Worm (Caenorhabditis elegans) whole organism, young adult: Measurements from ENCODE around the gene Y110A2AL.5.
A peak's percentile ranks its signal among the peaks of the same experiment; 100 is the strongest.

Source experiments
- C06A6.2 ChIP-seq: fragments of 200-800 bp; sonication (Bioruptor generic); conservative IDR thresholded peaks from 2 replicates; pipeline ENCODE4 v1.3.6; 2022; ENCODE audit warnings: missing genetic modification characterization, missing compliant biosample characterization
- D2030.7 ChIP-seq: fragments of 200-800 bp; sonication (Bioruptor generic); IDR thresholded peaks from 2 replicates; pipeline ENCODE4 v1.3.6; 2022; ENCODE audit warnings: missing genetic modification reagents, missing genetic modification characterization, missing compliant biosample characterization
- F10E7.11 ChIP-seq: sonication (generic microtip); optimal IDR thresholded peaks from 2 replicates; lab custom pipeline; 2017; ENCODE audit warnings: mild to moderate bottlenecking, missing genetic modification characterization, moderate library complexity, missing compliant biosample characterization
- F39B2.1 ChIP-seq: fragments of 200-800 bp; sonication (Bioruptor generic); IDR thresholded peaks from 2 replicates; pipeline ENCODE4 v1.3.6; 2022; ENCODE audit warnings: missing genetic modification reagents, missing genetic modification characterization, missing compliant biosample characterization
- F49E8.2 ChIP-seq: sonication (generic microtip); optimal IDR thresholded peaks from 3 replicates; lab custom pipeline; 2017; ENCODE audit warnings: missing genetic modification characterization, mild to moderate bottlenecking, missing compliant biosample characterization, antibody characterized with exemption, moderate library complexity; ENCODE audit not compliant: insufficient read depth
- Y56A3A.18 ChIP-seq: fragments of 200-800 bp; sonication (Bioruptor generic); IDR thresholded peaks from 2 replicates; pipeline ENCODE4 v1.3.6; 2022; ENCODE audit warnings: missing genetic modification reagents, missing genetic modification characterization, missing compliant biosample characterization
- Y95B8A.8 ChIP-seq: fragments of 200-800 bp; sonication (Bioruptor generic); IDR thresholded peaks from 2 replicates; pipeline ENCODE4 v1.3.6; 2022; ENCODE audit warnings: missing genetic modification reagents, missing genetic modification characterization, missing compliant biosample characterization
- ama-1 ChIP-seq, 3 experiments: fragments of 150-350 bp in 1 of 3; sonication (generic microtip) in 2 of 3; optimal IDR thresholded peaks; 2 replicates each; lab custom pipeline; 2014 to 2018; ENCODE audit warnings: missing biosample characterization in 2 of 3, missing genetic modification characterization in 2 of 3, missing genetic modification reagents in 2 of 3
- aptf-2 ChIP-seq: fragments of 200-800 bp; sonication (Bioruptor generic); conservative IDR thresholded peaks from 2 replicates; pipeline ENCODE4 v1.3.6; 2022; ENCODE audit warnings: missing genetic modification reagents, missing genetic modification characterization, missing compliant biosample characterization
- atf-7 ChIP-seq: sonication (generic microtip); optimal IDR thresholded peaks from 2 replicates; lab custom pipeline; 2017; ENCODE audit warnings: mild to moderate bottlenecking, missing genetic modification characterization, missing compliant biosample characterization
- attf-3 ChIP-seq: fragments of 200-800 bp; sonication (Bioruptor generic); conservative IDR thresholded peaks from 2 replicates; pipeline ENCODE4 v1.3.6; 2022; ENCODE audit warnings: missing genetic modification reagents, missing genetic modification characterization, missing compliant biosample characterization
- attf-5 ChIP-seq: fragments of 200-800 bp; sonication (Bioruptor generic); optimal IDR thresholded peaks from 2 replicates; lab custom pipeline; 2018; ENCODE audit warnings: mild to moderate bottlenecking, missing genetic modification characterization, missing compliant biosample characterization
- bed-1 ChIP-seq: fragments of 200-800 bp; sonication (Bioruptor generic); IDR thresholded peaks from 2 replicates; pipeline ENCODE4 v1.3.6; 2022; ENCODE audit warnings: missing genetic modification reagents, missing genetic modification characterization, missing compliant biosample characterization
- cebp-1 ChIP-seq, 2 experiments: fragments of 200-800 bp in 1 of 2; sonication (Bioruptor generic) in 1 of 2; sonication (generic microtip) in 1 of 2; IDR thresholded peaks in 1 of 2; optimal IDR thresholded peaks in 1 of 2; 2 replicates each; pipeline versions ENCODE4 v1.3.6 to Lab custom; 2017 to 2022; ENCODE audit warnings: missing compliant biosample characterization in 2 of 2, missing genetic modification characterization in 2 of 2, mild to moderate bottlenecking in 1 of 2, missing genetic modification reagents in 1 of 2, moderate library complexity in 1 of 2
- ceh-91 ChIP-seq: fragments of 200-800 bp; sonication (Bioruptor generic); IDR thresholded peaks from 2 replicates; pipeline ENCODE4 v1.3.6; 2022; ENCODE audit warnings: missing genetic modification reagents, missing genetic modification characterization, missing compliant biosample characterization
- egrh-3 ChIP-seq: fragments of 200-800 bp; sonication (Bioruptor generic); IDR thresholded peaks from 2 replicates; pipeline ENCODE4 v1.3.6; 2022; ENCODE audit warnings: missing genetic modification reagents, missing genetic modification characterization, missing compliant biosample characterization
- ekl-4 ChIP-seq: fragments of 200-800 bp; sonication (Bioruptor generic); IDR thresholded peaks from 2 replicates; pipeline ENCODE4 v1.3.6; 2022; ENCODE audit warnings: missing genetic modification reagents, missing genetic modification characterization, missing compliant biosample characterization
- ets-4 ChIP-seq: fragments of 200-800 bp; sonication (Bioruptor generic); optimal IDR thresholded peaks from 2 replicates; lab custom pipeline; 2018; ENCODE audit warnings: mild to moderate bottlenecking, missing genetic modification characterization, missing compliant biosample characterization
- gei-17 ChIP-seq: fragments of 200-800 bp; sonication (Bioruptor generic); optimal IDR thresholded peaks from 2 replicates; lab custom pipeline; 2018; ENCODE audit warnings: mild to moderate bottlenecking, missing genetic modification characterization, missing compliant biosample characterization
- him-1 ChIP-seq: sonication (generic microtip); optimal IDR thresholded peaks from 2 replicates; lab custom pipeline; 2016; ENCODE audit warnings: missing genotype, missing genetic modification reagents, missing genetic modification characterization, missing compliant biosample characterization
- hlh-26 ChIP-seq: fragments of 200-800 bp; sonication (Bioruptor generic); conservative IDR thresholded peaks from 2 replicates; pipeline ENCODE4 v1.3.6; 2022; ENCODE audit warnings: missing genetic modification reagents, missing genetic modification characterization, missing compliant biosample characterization
- hmg-1.2 ChIP-seq: fragments of 200-800 bp; sonication (Bioruptor generic); IDR thresholded peaks from 2 replicates; pipeline ENCODE4 v1.3.6; 2022; ENCODE audit warnings: missing genetic modification reagents, missing genetic modification characterization, missing compliant biosample characterization
- lin-26 ChIP-seq: fragments of 200-800 bp; sonication (Bioruptor generic); IDR thresholded peaks from 2 replicates; pipeline ENCODE4 v1.3.6; 2022; ENCODE audit warnings: missing genetic modification reagents, missing genetic modification characterization, missing compliant biosample characterization
- lin-40 ChIP-seq: sonication (generic microtip); optimal IDR thresholded peaks from 2 replicates; lab custom pipeline; 2016; ENCODE audit warnings: missing genetic modification characterization, mild to moderate bottlenecking, missing compliant biosample characterization, missing genotype, missing genetic modification reagents
- madf-10 ChIP-seq: sonication (generic microtip); optimal IDR thresholded peaks from 2 replicates; lab custom pipeline; 2016; ENCODE audit warnings: mild to moderate bottlenecking, missing genetic modification characterization, missing compliant biosample characterization
- madf-3 ChIP-seq: fragments of 200-800 bp; sonication (Bioruptor generic); IDR thresholded peaks from 2 replicates; pipeline ENCODE4 v1.3.6; 2022; ENCODE audit warnings: missing genetic modification reagents, missing genetic modification characterization, missing compliant biosample characterization
- nhr-80 ChIP-seq: sonication (generic microtip); optimal IDR thresholded peaks from 2 replicates; lab custom pipeline; 2016; ENCODE audit warnings: missing genetic modification characterization, missing compliant biosample characterization
- nhr-90 ChIP-seq: sonication (generic microtip); optimal IDR thresholded peaks from 2 replicates; lab custom pipeline; 2016; ENCODE audit warnings: missing genotype, mild to moderate bottlenecking, missing genetic modification characterization, missing compliant biosample characterization
- repo-1 ChIP-seq: sonication (generic microtip); optimal IDR thresholded peaks from 2 replicates; lab custom pipeline; 2017; ENCODE audit warnings: mild to moderate bottlenecking, missing genetic modification characterization, missing compliant biosample characterization
- sdz-38 ChIP-seq: sonication (generic microtip); optimal IDR thresholded peaks from 2 replicates; lab custom pipeline; 2016; ENCODE audit warnings: missing genotype, missing genetic modification characterization, missing compliant biosample characterization
- snpc-1.3 ChIP-seq: sonication (generic microtip); optimal IDR thresholded peaks from 2 replicates; lab custom pipeline; 2017; ENCODE audit warnings: missing genetic modification characterization, mild to moderate bottlenecking, missing compliant biosample characterization, antibody characterized with exemption, moderate library complexity, missing genotype, missing genetic modification reagents; ENCODE audit not compliant: insufficient read depth
- unc-130 ChIP-seq: sonication (generic microtip); optimal IDR thresholded peaks from 2 replicates; lab custom pipeline; 2016; ENCODE audit warnings: missing genetic modification reagents, missing genetic modification characterization, missing compliant biosample characterization
- xnd-1 ChIP-seq: sonication (generic microtip); optimal IDR thresholded peaks from 2 replicates; lab custom pipeline; 2016; ENCODE audit warnings: missing genotype, missing genetic modification reagents, missing genetic modification characterization, missing compliant biosample characterization
- ztf-22 ChIP-seq: fragments of 200-800 bp; sonication (Bioruptor generic); optimal IDR thresholded peaks from 2 replicates; lab custom pipeline; 2018; ENCODE audit warnings: mild to moderate bottlenecking, missing genetic modification characterization, moderate library complexity, missing compliant biosample characterization

The Y110A2AL.5 gene

DNA sequence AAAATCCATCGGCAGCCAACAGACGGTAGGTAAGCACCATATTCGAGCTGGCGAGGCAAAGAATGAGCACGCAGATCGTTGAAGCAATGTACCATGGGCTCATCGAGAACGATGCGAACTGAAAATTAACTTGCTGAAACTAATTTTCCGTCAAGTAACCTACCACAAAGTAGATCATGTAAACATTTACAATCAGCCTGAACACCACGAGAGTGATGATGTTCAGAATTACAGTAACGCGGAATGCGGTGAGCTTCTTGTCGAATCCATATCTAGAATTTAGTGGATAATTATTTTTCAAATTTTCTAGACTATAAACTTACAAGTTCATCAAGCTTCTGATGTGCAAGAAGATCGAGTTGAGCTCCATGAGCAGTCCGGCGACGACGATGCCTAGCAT is 34.8 kb upstream of the Y110A2AL.5 start:
- no peak for TF ChIP-seq ceh-91
- TF ChIP-seq, all 124 proteins: peak for 0

DNA sequence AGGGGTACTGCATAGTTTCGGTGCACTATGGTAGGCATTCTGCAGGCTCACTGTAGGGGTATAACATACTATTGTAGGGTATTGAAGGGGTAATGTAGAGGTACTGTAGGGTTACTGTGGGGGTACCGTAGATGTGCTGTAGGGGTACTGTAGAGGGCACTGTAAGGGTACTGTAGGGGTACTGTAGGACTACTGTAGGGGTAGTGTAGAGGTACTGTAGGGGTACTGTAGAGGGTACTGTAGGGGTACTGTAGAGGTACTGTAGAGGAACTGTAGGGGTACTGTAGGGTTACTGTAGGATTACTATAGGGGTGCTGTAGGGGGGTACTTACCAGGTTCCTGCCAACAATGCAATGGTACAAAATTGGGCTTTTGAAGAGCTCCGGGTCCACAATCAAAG is 34.2 kb upstream of the Y110A2AL.5 start:
- TF ChIP-seq xnd-1 (tag; lab: Kevin White, UChicago) (no peak), aptf-2 (GFP tag; lab: Robert Waterston, UW) (0 out of 2 replicates have a peak, but pooled peaks have one; percentile 14)
- TF ChIP-seq, all 124 proteins: peak for 1

DNA sequence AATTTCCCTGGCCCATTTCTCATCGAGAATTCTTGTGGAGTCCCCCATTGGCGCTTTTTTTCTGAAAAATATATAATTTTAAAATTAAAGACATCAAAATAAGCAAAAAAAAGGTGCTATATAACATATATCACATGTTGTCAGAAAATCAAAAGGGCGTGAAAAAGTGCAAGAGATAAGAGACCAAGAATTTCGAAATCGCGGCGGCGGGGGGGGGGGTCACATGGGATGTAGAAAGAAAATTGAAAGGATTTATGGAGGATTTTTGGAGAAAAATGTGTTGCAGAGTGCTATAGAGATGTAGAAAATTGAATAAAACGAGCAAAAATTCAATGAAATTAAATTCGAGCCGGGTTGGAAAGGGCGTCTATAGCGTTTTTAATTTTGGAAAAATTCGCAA is 33.2 kb upstream of the Y110A2AL.5 start, which contains the start of gene K12H6.6:
TSS of gene K12H6.6 (minus strand) at position 61 of the 400 bp plus-strand sequence.
- no peak for TF ChIP-seq snpc-1.3
- no peak for TF ChIP-seq C06A6.2 (GFP tag; lab: Robert Waterston, UW)
- TF ChIP-seq nhr-80 (tag; lab: Kevin White, UChicago) = peak; percentile 1
- TF ChIP-seq attf-5 (GFP tag; lab: Kevin White, UChicago) = peak; percentile 31
- no peak for TF ChIP-seq hlh-26 (GFP tag; lab: Robert Waterston, UW)
- no peak for TF ChIP-seq nhr-90 (tag; lab: Kevin White, UChicago)
- TF ChIP-seq him-1 (tag; lab: Kevin White, UChicago) = no peak
- TF ChIP-seq egrh-3 (GFP tag; lab: Robert Waterston, UW) = peak; percentile 40; the same call in 1 of the 2 replicates
- TF ChIP-seq cebp-1 (GFP tag; IDR thresholded peaks at IDR 0.05; lab: Robert Waterston, UW) = peak; percentile 84
- TF ChIP-seq cebp-1 (tag; optimal IDR thresholded peaks at IDR 0.05; lab: Kevin White, UChicago) = peak; percentile 93

DNA sequence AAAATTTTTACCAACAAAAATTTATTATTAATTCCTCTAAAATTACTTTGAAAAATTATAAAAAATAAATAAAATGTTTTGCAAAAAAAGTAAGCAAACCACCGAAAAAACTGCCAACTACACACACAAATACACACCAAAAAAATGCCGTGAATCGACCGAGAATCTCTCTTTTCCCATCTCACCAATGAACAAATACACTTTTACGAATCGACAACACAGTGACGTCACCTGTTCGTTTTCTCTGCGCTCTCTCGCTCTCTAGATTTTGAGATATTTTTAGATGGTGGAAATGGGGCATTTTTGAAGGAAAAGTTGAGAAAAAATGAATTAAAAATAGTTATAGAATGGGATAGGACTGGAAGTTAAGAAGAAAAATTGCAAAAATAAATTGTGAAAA is 32.2 kb upstream of the Y110A2AL.5 start:
- TF ChIP-seq lin-26 (GFP tag; lab: Robert Waterston, UW) (no peak), sdz-38 (no peak), ama-1 (optimal IDR thresholded peaks at IDR 0.05; lab: Kevin White, UChicago) (peak; percentile 34), ama-1 (GFP tag; optimal IDR thresholded peaks at IDR 0.05; lab: Kevin White, UChicago) (no peak), madf-3 (GFP tag; lab: Robert Waterston, UW) (no peak), F39B2.1 (no peak), ekl-4 (GFP tag; lab: Robert Waterston, UW) (no peak), bed-1 (GFP tag; lab: Robert Waterston, UW) (no peak), F49E8.2 (tag; lab: Kevin White, UChicago) (no peak), gei-17 (GFP tag; lab: Kevin White, UChicago) (no peak), atf-7 (tag; lab: Kevin White, UChicago) (peak; percentile 82), D2030.7 (GFP tag; lab: Robert Waterston, UW) (no peak), lin-40 (peak; percentile 19), ztf-22 (GFP tag; lab: Kevin White, UChicago) (no peak), Y56A3A.18 (GFP tag; lab: Robert Waterston, UW) (no peak), attf-3 (GFP tag; lab: Robert Waterston, UW) (no peak), madf-10 (tag; lab: Kevin White, UChicago) (no peak), ets-4 (no peak), hmg-1.2 (GFP tag; lab: Robert Waterston, UW) (no peak), repo-1 (no peak), F10E7.11 (tag; lab: Kevin White, UChicago) (no peak), Y95B8A.8 (GFP tag; lab: Robert Waterston, UW) (no peak), unc-130 (GFP tag; lab: Kevin White, UChicago) (no peak)
